Fruit fly (Drosophila melanogaster) whole organism, embryonic: Measurements from ENCODE around the gene CG32280.

Experiments
- Antp ChIP-seq: fragments of 200-800 bp; sonication (Bioruptor generic); optimal IDR thresholded peaks from 3 replicates; lab custom pipeline; 2016; ENCODE audit warnings: missing biosample characterization, missing genetic modification characterization
- Awh ChIP-seq: fragments of 200-800 bp; sonication (Bioruptor generic); IDR thresholded peaks from 2 replicates; pipeline ENCODE4, ENCODE4 v1.3.6; 2022; ENCODE audit warnings: missing biosample characterization, missing genetic modification characterization
- B-H2 ChIP-seq: fragments of 200-800 bp; sonication (Bioruptor generic); optimal IDR thresholded peaks from 2 replicates; lab custom pipeline; 2018; ENCODE audit warnings: missing biosample characterization, mild to moderate bottlenecking, missing genetic modification characterization
- BEAF-32 ChIP-seq: fragments of 200-800 bp; sonication (Bioruptor generic); optimal IDR thresholded peaks from 3 replicates; lab custom pipeline; 2017; ENCODE audit warnings: missing biosample characterization, missing genetic modification characterization, mild to moderate bottlenecking, moderate library complexity, missing genetic modification reagents
- Bteb2 ChIP-seq: fragments of 200-800 bp; sonication (Bioruptor generic); optimal IDR thresholded peaks from 2 replicates; lab custom pipeline; 2016; ENCODE audit warnings: missing biosample characterization, missing genetic modification characterization
- CG1233 ChIP-seq: fragments of 200-800 bp; sonication (Bioruptor generic); optimal IDR thresholded peaks from 4 replicates; lab custom pipeline; 2018; ENCODE audit warnings: missing biosample characterization, mild to moderate bottlenecking, missing genetic modification characterization
- CG12744 ChIP-seq: fragments of 200-800 bp; sonication (Bioruptor generic); optimal IDR thresholded peaks from 2 replicates; lab custom pipeline; 2016; ENCODE audit warnings: missing biosample characterization, missing genetic modification characterization
- CG13624 ChIP-seq: fragments of 200-800 bp; sonication (Bioruptor generic); optimal IDR thresholded peaks from 2 replicates; lab custom pipeline; 2016; ENCODE audit warnings: missing biosample characterization, missing genetic modification characterization
- CG1529 ChIP-seq: fragments of 200-800 bp; sonication (Bioruptor generic); optimal IDR thresholded peaks from 3 replicates; lab custom pipeline; 2018; ENCODE audit warnings: missing biosample characterization, missing genetic modification characterization
- CG17186 ChIP-seq: fragments of 200-800 bp; sonication (Bioruptor generic); optimal IDR thresholded peaks from 3 replicates; lab custom pipeline; 2017; ENCODE audit warnings: missing biosample characterization, missing genetic modification reagents, missing genetic modification characterization
- CG17612 ChIP-seq: fragments of 200-800 bp; sonication (Bioruptor generic); IDR thresholded peaks from 2 replicates; pipeline ENCODE4 v1.3.6; 2022; ENCODE audit warnings: missing biosample characterization, missing genetic modification characterization
- CG2120 ChIP-seq: fragments of 200-800 bp; sonication (Bioruptor generic); optimal IDR thresholded peaks from 3 replicates; lab custom pipeline; 2016; ENCODE audit warnings: missing biosample characterization, missing genetic modification characterization
- CG2202 ChIP-seq: fragments of 200-800 bp; sonication (Bioruptor generic); optimal IDR thresholded peaks from 2 replicates; lab custom pipeline; 2018; ENCODE audit warnings: missing biosample characterization, mild to moderate bottlenecking, missing genetic modification characterization
- CG3407 ChIP-seq: fragments of 200-800 bp; sonication (Bioruptor generic); optimal IDR thresholded peaks from 2 replicates; lab custom pipeline; 2018; ENCODE audit warnings: missing biosample characterization, mild to moderate bottlenecking, missing genetic modification characterization
- CG4617 ChIP-seq: fragments of 200-800 bp; sonication (Bioruptor generic); optimal IDR thresholded peaks from 3 replicates; lab custom pipeline; 2016; ENCODE audit warnings: missing biosample characterization, missing genetic modification characterization, borderline replicate concordance
- CG4854 ChIP-seq: fragments of 200-800 bp; sonication (Bioruptor generic); optimal IDR thresholded peaks from 2 replicates; lab custom pipeline; 2016; ENCODE audit warnings: missing biosample characterization, missing genetic modification characterization, inconsistent platforms
- CG6689 ChIP-seq: fragments of 200-800 bp; sonication (Bioruptor generic); IDR thresholded peaks from 2 replicates; pipeline ENCODE4 v1.3.6; 2022; ENCODE audit warnings: missing biosample characterization, missing genetic modification characterization
- CG6813 ChIP-seq: fragments of 200-800 bp; sonication (Bioruptor generic); optimal IDR thresholded peaks from 2 replicates; lab custom pipeline; 2017; ENCODE audit warnings: missing biosample characterization, missing genetic modification characterization, mild to moderate bottlenecking, moderate library complexity, missing genetic modification reagents
- CG7556 ChIP-seq: fragments of 200-800 bp; sonication (Bioruptor generic); optimal IDR thresholded peaks from 2 replicates; lab custom pipeline; 2017; ENCODE audit warnings: missing biosample characterization, mild to moderate bottlenecking, missing genetic modification characterization
- CG7786 ChIP-seq: fragments of 200-800 bp; sonication (Bioruptor generic); optimal IDR thresholded peaks from 2 replicates; lab custom pipeline; 2016; ENCODE audit warnings: missing biosample characterization, missing genetic modification characterization
- CG8089 ChIP-seq: fragments of 200-800 bp; sonication (Bioruptor generic); optimal IDR thresholded peaks from 3 replicates; lab custom pipeline; 2016; ENCODE audit warnings: missing biosample characterization, missing genetic modification characterization
- CG8359 ChIP-seq: fragments of 200-800 bp; sonication (Bioruptor generic); optimal IDR thresholded peaks from 2 replicates; lab custom pipeline; 2017; ENCODE audit warnings: missing biosample characterization, mild to moderate bottlenecking, missing genetic modification characterization, borderline replicate concordance
- CG9876 ChIP-seq: fragments of 200-800 bp; sonication (Bioruptor generic); optimal IDR thresholded peaks from 2 replicates; lab custom pipeline; 2016; ENCODE audit warnings: missing biosample characterization, missing genetic modification characterization
- CTCF ChIP-seq: fragments of 200-800 bp; sonication (Bioruptor generic); optimal IDR thresholded peaks from 2 replicates; lab custom pipeline; 2017; ENCODE audit warnings: missing biosample characterization, mild to moderate bottlenecking, missing genetic modification characterization, moderate library complexity
- D19B ChIP-seq: fragments of 200-800 bp; sonication (Bioruptor generic); optimal IDR thresholded peaks from 2 replicates; lab custom pipeline; 2017; ENCODE audit warnings: missing biosample characterization, mild to moderate bottlenecking, missing genetic modification characterization
- ERR ChIP-seq: fragments of 200-800 bp; sonication (Bioruptor generic); optimal IDR thresholded peaks from 2 replicates; lab custom pipeline; 2016; ENCODE audit warnings: missing biosample characterization, missing genetic modification characterization
- Gug ChIP-seq: fragments of 200-800 bp; sonication (Bioruptor generic); IDR thresholded peaks from 4 replicates; pipeline ENCODE4 v1.3.6; 2022; ENCODE audit warnings: missing biosample characterization, missing genetic modification characterization
- Mrtf ChIP-seq: fragments of 200-800 bp; sonication (Bioruptor generic); IDR thresholded peaks from 3 replicates; pipeline ENCODE4 v1.3.6; 2022; ENCODE audit warnings: missing biosample characterization, missing genetic modification characterization
- Oaz ChIP-seq: fragments of 200-800 bp; sonication (Bioruptor generic); IDR thresholded peaks from 2 replicates; pipeline ENCODE4 v1.3.6; 2022; ENCODE audit warnings: missing biosample characterization, missing genetic modification characterization
- Six4 ChIP-seq: fragments of 200-800 bp; sonication (Bioruptor generic); optimal IDR thresholded peaks from 2 replicates; lab custom pipeline; 2016; ENCODE audit warnings: missing biosample characterization, missing genetic modification characterization
- YL-1 ChIP-seq: fragments of 200-800 bp; sonication (Bioruptor generic); optimal IDR thresholded peaks from 3 replicates; lab custom pipeline; 2017; ENCODE audit warnings: missing biosample characterization, mild to moderate bottlenecking, missing genetic modification characterization
- al ChIP-seq: fragments of 200-800 bp; sonication (Bioruptor generic); IDR thresholded peaks from 2 replicates; pipeline ENCODE4 v1.3.6; 2022; ENCODE audit warnings: missing biosample characterization, missing genetic modification characterization
- cato ChIP-seq: fragments of 200-800 bp; sonication (Bioruptor generic); optimal IDR thresholded peaks from 2 replicates; lab custom pipeline; 2016; ENCODE audit warnings: missing biosample characterization, missing genetic modification characterization, borderline replicate concordance
- dm ChIP-seq: fragments of 200-800 bp; sonication (Bioruptor generic); optimal IDR thresholded peaks from 3 replicates; lab custom pipeline; 2016; ENCODE audit warnings: missing biosample characterization, missing genetic modification characterization
- fd96Cb ChIP-seq: fragments of 200-800 bp; sonication (Bioruptor generic); optimal IDR thresholded peaks from 2 replicates; lab custom pipeline; 2018; ENCODE audit warnings: missing biosample characterization, mild to moderate bottlenecking, missing genetic modification characterization, moderate library complexity
- gcm ChIP-seq: fragments of 200-800 bp; sonication (Bioruptor generic); optimal IDR thresholded peaks from 2 replicates; lab custom pipeline; 2019; ENCODE audit warnings: missing biosample characterization, mild to moderate bottlenecking, missing genetic modification characterization, moderate library complexity
- gcm2 ChIP-seq: fragments of 200-800 bp; sonication (Bioruptor generic); optimal IDR thresholded peaks from 2 replicates; lab custom pipeline; 2016; ENCODE audit warnings: missing biosample characterization, missing genetic modification characterization
- grau ChIP-seq: fragments of 200-800 bp; optimal IDR thresholded peaks from 3 replicates; lab custom pipeline; 2019; ENCODE audit warnings: missing biosample characterization, mild to moderate bottlenecking, missing genetic modification characterization, moderate library complexity
- hkb ChIP-seq, 2 experiments: fragments of 200-800 bp in 1 of 2; fragments of >200 bp in 1 of 2; sonication (Bioruptor generic) in 1 of 2; IDR thresholded peaks in 1 of 2; optimal IDR thresholded peaks in 1 of 2; 2 replicates each; pipeline versions ENCODE4 v1.3.6 to Lab custom; 2017 to 2022; ENCODE audit warnings: missing biosample characterization in 1 of 2, missing genetic modification characterization in 1 of 2
- kay ChIP-seq: fragments of 200-800 bp; sonication (Bioruptor generic); optimal IDR thresholded peaks from 2 replicates; lab custom pipeline; 2016; ENCODE audit warnings: missing biosample characterization, missing genetic modification characterization
- nom ChIP-seq: fragments of 200-800 bp; sonication (Bioruptor generic); optimal IDR thresholded peaks from 2 replicates; lab custom pipeline; 2017; ENCODE audit warnings: missing biosample characterization, missing genetic modification characterization, mild to moderate bottlenecking, moderate library complexity, missing genetic modification reagents
- otp ChIP-seq: fragments of 200-800 bp; sonication (Bioruptor generic); IDR thresholded peaks from 3 replicates; pipeline ENCODE4, ENCODE4 v1.3.6; 2022; ENCODE audit warnings: missing biosample characterization, missing genetic modification characterization
- pb ChIP-seq: fragments of 200-800 bp; sonication (Bioruptor generic); optimal IDR thresholded peaks from 3 replicates; lab custom pipeline; 2016; ENCODE audit warnings: missing biosample characterization, missing genetic modification characterization
- phol ChIP-seq: fragments of 200-800 bp; sonication (Bioruptor generic); optimal IDR thresholded peaks from 3 replicates; lab custom pipeline; 2018; ENCODE audit warnings: missing biosample characterization, mild to moderate bottlenecking, missing genetic modification characterization, moderate library complexity
- salm ChIP-seq: fragments of 200-800 bp; sonication (Bioruptor generic); optimal IDR thresholded peaks from 2 replicates; lab custom pipeline; 2018; ENCODE audit warnings: missing biosample characterization, mild to moderate bottlenecking, missing genetic modification characterization
- slou ChIP-seq: fragments of 200-800 bp; sonication (Bioruptor generic); optimal IDR thresholded peaks from 3 replicates; lab custom pipeline; 2016; ENCODE audit warnings: missing biosample characterization, missing genetic modification characterization
- tgo ChIP-seq: fragments of 200-800 bp; sonication (Bioruptor generic); IDR thresholded peaks from 3 replicates; pipeline ENCODE4 v1.3.6; 2022; ENCODE audit warnings: missing biosample characterization, missing genetic modification characterization
- usp ChIP-seq: fragments of >200 bp; optimal IDR thresholded peaks from 2 replicates; lab custom pipeline; 2017; ENCODE audit warnings: missing biosample characterization, missing genetic modification characterization
- yki ChIP-seq: fragments of >200 bp; optimal IDR thresholded peaks from 3 replicates; lab custom pipeline; 2018
- zen ChIP-seq: fragments of 200-800 bp; sonication (Bioruptor generic); optimal IDR thresholded peaks from 3 replicates; lab custom pipeline; 2018; ENCODE audit warnings: missing biosample characterization, mild to moderate bottlenecking, missing genetic modification characterization, moderate library complexity
- zfh1 ChIP-seq: fragments of 200-800 bp; sonication (Bioruptor generic); IDR thresholded peaks from 3 replicates; pipeline ENCODE4 v1.3.6; 2022; ENCODE audit warnings: missing biosample characterization, missing genetic modification characterization

Gene CG32280

DNA sequence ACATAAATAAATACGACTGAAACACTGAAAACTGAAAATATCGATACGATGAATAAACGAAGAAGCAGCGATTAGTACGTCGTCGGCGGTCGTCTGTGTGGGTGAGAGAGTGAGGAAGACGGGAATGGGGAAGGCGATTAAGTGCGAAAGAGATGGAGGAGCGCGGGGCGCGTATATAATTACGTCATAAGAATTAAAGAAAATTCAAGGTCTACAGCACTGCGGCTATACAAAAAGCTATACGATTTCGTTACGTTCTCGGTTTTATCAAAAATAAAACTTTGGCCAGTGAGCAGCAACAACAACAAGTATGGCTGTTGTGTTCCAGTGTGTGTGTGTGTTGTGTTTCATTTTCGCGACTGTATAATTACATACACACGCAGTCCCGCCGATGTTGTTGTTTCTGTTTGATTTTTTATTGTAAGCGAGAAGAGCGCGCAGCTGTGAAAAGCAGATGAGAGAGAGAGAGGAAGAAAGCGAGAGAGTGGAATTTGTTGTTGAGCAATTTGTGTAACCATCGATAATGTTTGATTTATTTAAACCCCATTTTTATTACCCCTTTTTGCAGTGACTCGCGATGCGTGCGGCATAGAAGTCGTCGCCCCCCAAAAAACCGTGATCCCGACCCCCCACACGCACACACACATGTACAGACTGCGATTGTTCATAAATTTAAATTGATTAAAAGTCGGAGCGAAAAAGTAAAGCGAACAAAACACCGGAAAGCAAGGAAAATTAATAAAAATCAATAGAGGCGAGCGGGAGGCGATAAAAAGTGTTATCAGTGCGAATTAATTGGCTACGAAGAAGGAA, 15.7 kb upstream of the CG32280 start (continued):
- no peak for TF ChIP-seq Antp (GFP tag; lab: Kevin White, UChicago)
- TF ChIP-seq CG12744 (GFP tag; lab: Kevin White, UChicago): no peak
- TF ChIP-seq zfh1 (GFP tag; lab: Robert Waterston, UW): 0 out of 3 replicates have a peak, but pooled peaks have one; percentile 32
- no peak for TF ChIP-seq yki (lab: Kevin White, UChicago)
- no peak for TF ChIP-seq CG8359 (GFP tag; lab: Kevin White, UChicago)
- peak; percentile 8 for TF ChIP-seq kay
- no peak for TF ChIP-seq otp
- no peak for TF ChIP-seq CG1233 (GFP tag; lab: Kevin White, UChicago)
- TF ChIP-seq CG17186 (GFP tag; lab: Kevin White, UChicago): no peak
- peak; percentile 18 for TF ChIP-seq CG6813 (GFP tag; lab: Kevin White, UChicago)
- TF ChIP-seq Gug (GFP tag; lab: Robert Waterston, UW): no peak
- TF ChIP-seq ERR (GFP tag; lab: Kevin White, UChicago): no peak
- TF ChIP-seq Awh: no peak
- TF ChIP-seq B-H2 (GFP tag; lab: Kevin White, UChicago): no peak
- TF ChIP-seq zen (tag; lab: Kevin White, UChicago): peak; percentile 28
- TF ChIP-seq dm (GFP tag; lab: Kevin White, UChicago): no peak
- no peak for TF ChIP-seq CTCF
- TF ChIP-seq CG9876 (GFP tag; lab: Kevin White, UChicago): no peak
- no peak for TF ChIP-seq CG2202
- TF ChIP-seq CG6689 (GFP tag; lab: Robert Waterston, UW): no peak
- no peak for TF ChIP-seq hkb (optimal IDR thresholded peaks at IDR 0.05; lab: Kevin White, UChicago)
- no peak for TF ChIP-seq hkb (GFP tag; IDR thresholded peaks at IDR 0.05; lab: Robert Waterston, UW)
- no peak for TF ChIP-seq D19B (GFP tag; lab: Kevin White, UChicago)
- TF ChIP-seq nom (GFP tag; lab: Kevin White, UChicago): peak; percentile 25
- no peak for TF ChIP-seq CG2120 (GFP tag; lab: Kevin White, UChicago)
- no peak for TF ChIP-seq Six4 (GFP tag; lab: Kevin White, UChicago)
- TF ChIP-seq fd96Cb (tag; lab: Kevin White, UChicago): no peak
- no peak for TF ChIP-seq CG4854 (GFP tag; lab: Kevin White, UChicago)
- TF ChIP-seq phol (tag; lab: Kevin White, UChicago): no peak
- TF ChIP-seq al: no peak
- TF ChIP-seq CG13624: peak; percentile 72
- TF ChIP-seq cato (GFP tag; lab: Kevin White, UChicago): no peak
- TF ChIP-seq CG7786: no peak
- no peak for TF ChIP-seq CG17612 (GFP tag; lab: Robert Waterston, UW)
- TF ChIP-seq YL-1 (GFP tag; lab: Kevin White, UChicago): peak; percentile 85
- no peak for TF ChIP-seq gcm
- TF ChIP-seq CG8089 (GFP tag; lab: Kevin White, UChicago): no peak
- no peak for TF ChIP-seq Bteb2 (GFP tag; lab: Kevin White, UChicago)
- TF ChIP-seq tgo (GFP tag; lab: Robert Waterston, UW): no peak
- TF ChIP-seq slou (GFP tag; lab: Kevin White, UChicago): no peak
- no peak for TF ChIP-seq gcm2 (GFP tag; lab: Kevin White, UChicago)
- no peak for TF ChIP-seq pb
- no peak for TF ChIP-seq Oaz (GFP tag; lab: Robert Waterston, UW)
- TF ChIP-seq grau (tag; lab: Kevin White, UChicago): no peak
- no peak for TF ChIP-seq CG7556 (GFP tag; lab: Kevin White, UChicago)
- no peak for TF ChIP-seq BEAF-32 (GFP tag; lab: Kevin White, UChicago)
- no peak for TF ChIP-seq CG4617
- TF ChIP-seq usp (GFP tag; lab: Kevin White, UChicago): no peak
- TF ChIP-seq salm (tag; lab: Kevin White, UChicago): no peak
- TF ChIP-seq CG1529 (GFP tag; lab: Kevin White, UChicago): no peak
- no peak for TF ChIP-seq CG3407 (GFP tag; lab: Kevin White, UChicago)
- no peak for TF ChIP-seq Mrtf (GFP tag; lab: Robert Waterston, UW)
